Worm (Caenorhabditis elegans): ENCODE data around the gene Y37H2A.13.

DNA sequence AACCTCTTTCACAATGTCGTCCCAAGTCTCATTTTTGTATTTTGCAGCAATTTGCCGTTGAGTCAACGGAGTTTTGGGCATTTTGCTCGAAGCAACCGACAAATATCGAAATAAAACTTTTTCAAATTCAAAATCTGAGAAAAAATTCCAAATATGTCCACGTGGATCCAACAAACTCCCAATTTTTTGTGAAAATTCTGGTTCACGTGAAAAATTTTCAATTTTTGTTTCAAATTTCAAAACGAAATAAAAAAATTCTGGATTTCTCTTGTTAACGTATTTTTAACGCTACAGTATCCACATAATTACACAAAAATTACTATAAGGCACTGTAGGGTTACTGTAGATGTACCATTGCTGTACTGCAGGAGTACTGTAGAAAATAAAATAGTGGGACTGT is 18.6 kb downstream of the Y37H2A.13 start, which contains the start of gene C14A6.13:
- no peak for TF ChIP-seq lsy-2 (tag; optimal IDR thresholded peaks at IDR 0.05)
- TF ChIP-seq unc-130 (tag; optimal IDR thresholded peaks at IDR 0.05): no peak
- no peak for TF ChIP-seq fkh-10 (GFP tag; optimal IDR thresholded peaks at IDR 0.05)
- no peak for TF ChIP-seq skn-1 (tag; optimal IDR thresholded peaks at IDR 0.05)
- no peak for TF ChIP-seq hlh-4 (tag; optimal IDR thresholded peaks at IDR 0.05)
- no peak for TF ChIP-seq jun-1 (tag; optimal IDR thresholded peaks at IDR 0.05)
- TF ChIP-seq unc-86 (tag; optimal IDR thresholded peaks at IDR 0.05): no peak
- TF ChIP-seq ceh-8 (GFP tag; optimal IDR thresholded peaks at IDR 0.05): no peak
- no peak for TF ChIP-seq fos-1 (tag; optimal IDR thresholded peaks at IDR 0.05)

Data from whole organism, L1 larva.